Worm (Caenorhabditis elegans): ENCODE measurements around the gene Y50E8A.2.

The Y50E8A.2 gene

ce11 chrV:14689060-14689750, 39.4 kb downstream of the Y50E8A.2 start, which contains the start of gene gasr-8:
TSS of gene gasr-8 (plus strand) at chrV:14689110.
- no peak for TF ChIP-seq aptf-2 (GFP tag; conservative IDR thresholded peaks at IDR 0.05)
- no peak for TF ChIP-seq tbx-9 (tag; optimal IDR thresholded peaks at IDR 0.05; ENCODE audit: borderline replicate concordance)
- TF ChIP-seq Y95B8A.8 (GFP tag; IDR thresholded peaks at IDR 0.05) = no peak
- no peak for TF ChIP-seq Y56A3A.18 (GFP tag; IDR thresholded peaks at IDR 0.05)
- TF ChIP-seq ceh-91 (GFP tag; IDR thresholded peaks at IDR 0.05) = no peak
- no peak for TF ChIP-seq ztf-3 (GFP tag; optimal IDR thresholded peaks at IDR 0.05)
- TF ChIP-seq attf-5 (GFP tag; optimal IDR thresholded peaks at IDR 0.05) = no peak
- TF ChIP-seq sdz-38 (tag; optimal IDR thresholded peaks at IDR 0.05) = no peak
- no peak for TF ChIP-seq pha-4 (tag; optimal IDR thresholded peaks at IDR 0.05)
- TF ChIP-seq ceh-58 (GFP tag; IDR thresholded peaks at IDR 0.05) = no peak
- TF ChIP-seq egrh-3 (GFP tag; IDR thresholded peaks at IDR 0.05) = no peak
- no peak for TF ChIP-seq F49E8.2 (tag; optimal IDR thresholded peaks at IDR 0.05; ENCODE audit: insufficient read depth)
- no peak for TF ChIP-seq akir-1 (GFP tag; optimal IDR thresholded peaks at IDR 0.05)
- TF ChIP-seq snpc-1.3 (tag; optimal IDR thresholded peaks at IDR 0.05; ENCODE audit: insufficient read depth) = no peak
- TF ChIP-seq egl-44 (GFP tag; IDR thresholded peaks at IDR 0.05) = no peak
- TF ChIP-seq nfya-1 (tag; optimal IDR thresholded peaks at IDR 0.05; ENCODE audit: borderline replicate concordance, insufficient read depth) = no peak
- TF ChIP-seq hrde-1 (tag; optimal IDR thresholded peaks at IDR 0.05; ENCODE audit: borderline replicate concordance) = no peak
- no peak for TF ChIP-seq F39B2.1 (GFP tag; IDR thresholded peaks at IDR 0.05)
- no peak for TF ChIP-seq hmg-20 (GFP tag; IDR thresholded peaks at IDR 0.05)
- no peak for TF ChIP-seq ceh-79 (tag; optimal IDR thresholded peaks at IDR 0.05)
- TF ChIP-seq F10E7.11 (tag; optimal IDR thresholded peaks at IDR 0.05) = no peak
- TF ChIP-seq snpc-4 (GFP tag; optimal IDR thresholded peaks at IDR 0.05) = no peak
- TF ChIP-seq snpc-4 (tag; optimal IDR thresholded peaks at IDR 0.05) = peak in 2 of 4 experiments; percentile 27 to 34
- TF ChIP-seq lin-26 (GFP tag; IDR thresholded peaks at IDR 0.05) = peak; percentile 80
- TF ChIP-seq nhr-27 (tag; optimal IDR thresholded peaks at IDR 0.05) = no peak
- TF ChIP-seq B0019.2 (GFP tag; conservative IDR thresholded peaks at IDR 0.05) = no peak
- peak; percentile 1 to 50 for TF ChIP-seq rec-8 (tag; optimal IDR thresholded peaks at IDR 0.05)
- TF ChIP-seq F57A8.1 (GFP tag; optimal IDR thresholded peaks at IDR 0.05) = no peak
- TF ChIP-seq hlh-26 (GFP tag; conservative IDR thresholded peaks at IDR 0.05) = no peak
- no peak for TF ChIP-seq Y53G8AR.9 (GFP tag; conservative IDR thresholded peaks at IDR 0.05)
- TF ChIP-seq tbp1 (GFP tag; optimal IDR thresholded peaks at IDR 0.05) = peak; percentile 90
- TF ChIP-seq egl-18 (GFP tag; IDR thresholded peaks at IDR 0.05) = no peak
- TF ChIP-seq ztf-22 (GFP tag; optimal IDR thresholded peaks at IDR 0.05) = no peak
- peak; percentile 52 for TF ChIP-seq hmg-1.2 (GFP tag; IDR thresholded peaks at IDR 0.05)
- TF ChIP-seq chd-7 (tag; optimal IDR thresholded peaks at IDR 0.05) = no peak
- TF ChIP-seq ceh-40 (GFP tag; IDR thresholded peaks at IDR 0.05) = no peak
- TF ChIP-seq madf-6 (GFP tag; IDR thresholded peaks at IDR 0.05) = peak; percentile 66
- no peak for TF ChIP-seq F37B4.10 (GFP tag; IDR thresholded peaks at IDR 0.05)
- TF ChIP-seq Y79H2A.3 (GFP tag; conservative IDR thresholded peaks at IDR 0.05) = no peak
- TF ChIP-seq F23B12.7 (tag; optimal IDR thresholded peaks at IDR 0.05; ENCODE audit: insufficient read depth) = peak; percentile 48
- TF ChIP-seq repo-1 (tag; optimal IDR thresholded peaks at IDR 0.05) = no peak
- no peak for TF ChIP-seq mel-28 (tag; optimal IDR thresholded peaks at IDR 0.05; ENCODE audit: borderline replicate concordance)
- no peak for TF ChIP-seq mes-4 (tag; optimal IDR thresholded peaks at IDR 0.05)
- peak; percentile 73 for TF ChIP-seq hsf-1 (GFP tag; IDR thresholded peaks at IDR 0.05)
- TF ChIP-seq F57C9.4 (tag; optimal IDR thresholded peaks at IDR 0.05) = no peak
- TF ChIP-seq gei-17 (GFP tag; optimal IDR thresholded peaks at IDR 0.05) = no peak
- no peak for TF ChIP-seq tlf-1 (GFP tag; optimal IDR thresholded peaks at IDR 0.05)
